Fruit fly (Drosophila melanogaster) S2 (cell line): Measurements from ENCODE around the gene Jarid2.
A peak's percentile ranks its signal among the peaks of the same experiment; 100 is the strongest.

Source experiments
- CG8478 ChIP-seq: fragments of >200 bp; optimal IDR thresholded peaks from 2 replicates; lab custom pipeline; 2018
- CTCF ChIP-seq, 2 experiments: fragments of >200 bp; optimal IDR thresholded peaks; 2 replicates each; lab custom pipeline; 2018

The Jarid2 gene

DNA sequence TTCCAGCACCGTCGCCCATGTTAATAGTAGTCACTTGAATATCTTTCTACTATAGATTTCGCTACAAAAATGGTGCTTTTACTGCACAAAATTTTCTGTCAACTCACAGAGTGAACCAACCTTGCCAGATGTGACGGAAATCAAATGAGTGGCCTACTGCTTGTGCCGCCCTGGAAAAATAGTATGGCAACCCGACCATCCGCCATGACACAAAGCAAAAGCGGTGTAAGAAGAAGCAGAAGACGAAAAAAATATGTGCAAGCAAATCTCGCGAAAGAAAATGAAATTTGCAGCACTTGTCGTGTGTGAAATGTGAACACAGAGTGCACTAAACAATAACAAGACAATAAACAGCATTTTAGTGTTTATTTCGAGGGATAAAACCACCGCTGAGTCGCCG is at the start of gene Jarid2, which contains the start of gene Uch-L5:
Gene Jarid2 (plus strand): TSS at position 210 of the 400 bp plus-strand sequence.
Gene Uch-L5 (minus strand): TSS at position 137 of the 400 bp plus-strand sequence.
- TF ChIP-seq CTCF (optimal IDR thresholded peaks at IDR 0.05; lab: Kevin White, UChicago) (peak; percentile 11 to 47), CG8478 (lab: Kevin White, UChicago) (no peak)

DNA sequence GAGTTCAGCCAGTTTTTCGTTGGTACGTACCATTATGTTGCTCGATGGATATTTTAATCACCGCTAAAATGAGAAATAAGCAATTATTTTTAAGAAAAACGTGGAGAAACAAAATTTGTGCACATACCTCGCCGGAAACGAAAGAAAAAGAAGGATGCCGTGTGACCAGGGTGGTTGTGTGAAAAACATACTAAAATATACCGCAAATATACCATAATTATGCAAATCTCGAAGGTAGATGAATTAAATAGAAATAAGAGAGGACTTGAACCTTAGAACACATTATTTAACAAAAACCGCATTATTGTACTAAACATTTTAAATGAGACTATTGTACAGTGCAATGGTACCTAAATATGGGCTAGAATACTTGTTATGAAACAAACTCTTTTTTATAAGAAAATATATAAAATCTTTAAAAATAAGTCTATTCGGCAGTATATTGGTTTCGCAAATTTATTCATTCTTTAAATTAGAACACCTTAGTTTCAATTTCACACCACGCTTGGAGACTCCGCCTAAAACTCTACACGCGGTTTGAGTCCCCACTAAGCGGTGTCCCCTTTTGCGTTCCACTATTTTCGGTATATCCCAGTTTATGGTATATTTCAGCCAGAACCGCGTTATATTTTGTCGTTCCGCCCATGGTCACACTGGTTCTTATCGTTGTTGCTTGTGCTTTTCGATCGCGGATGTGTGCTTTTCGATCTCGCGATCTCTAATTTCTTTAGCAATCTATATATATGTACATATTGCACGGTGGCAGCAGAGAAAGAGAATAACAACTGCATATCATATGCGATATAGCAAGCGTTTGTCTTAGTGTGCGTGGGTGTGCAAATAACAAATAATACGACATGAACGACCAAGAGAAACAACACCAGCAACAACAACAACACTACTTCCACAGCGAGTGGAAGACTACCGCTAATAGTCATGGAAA is 46.9 kb upstream of the Jarid2 start, which contains the start of the genes RpS17 and MTF-1:
Gene RpS17 (minus strand): TSS at position 157 of the 943 bp plus-strand sequence.
Gene MTF-1 (plus strand): TSS at position 648 of the 943 bp plus-strand sequence.
- no peak for TF ChIP-seq CG8478 (lab: Kevin White, UChicago)
- peak; percentile 42 to 64 for TF ChIP-seq CTCF (optimal IDR thresholded peaks at IDR 0.05; lab: Kevin White, UChicago)

DNA sequence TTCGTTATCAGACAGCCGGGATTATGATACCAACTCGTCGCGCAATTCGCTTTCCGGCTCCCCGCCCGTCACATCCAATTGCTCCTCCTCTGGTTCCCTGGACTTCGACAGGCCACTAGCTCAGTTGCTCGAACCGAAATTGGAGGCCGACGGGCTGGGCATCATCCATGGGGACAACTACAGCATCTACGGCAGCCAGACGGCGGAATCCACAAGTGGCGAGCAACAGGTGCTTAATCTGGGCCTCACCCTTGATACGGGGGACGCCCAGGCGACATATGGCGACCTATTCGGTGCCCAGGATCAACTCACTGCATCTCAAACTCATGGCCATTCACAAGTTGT is 46.3 kb upstream of the Jarid2 start:
- TF ChIP-seq CTCF (optimal IDR thresholded peaks at IDR 0.05; lab: Kevin White, UChicago), result no peak
- TF ChIP-seq CG8478 (lab: Kevin White, UChicago), result no peak

dm6 chr3L:9431848-9432623 is 44.8 kb upstream of the Jarid2 start:
- TF ChIP-seq CTCF (optimal IDR thresholded peaks at IDR 0.05; lab: Kevin White, UChicago) (no peak), CG8478 (lab: Kevin White, UChicago) (no peak)

- no peak for TF ChIP-seq CTCF (optimal IDR thresholded peaks at IDR 0.05; lab: Kevin White, UChicago)
- TF ChIP-seq CG8478 (lab: Kevin White, UChicago), result no peak
Measured at dm6 chr3L:9432810-9433587, 43.8 kb upstream of the Jarid2 start.

- no peak for TF ChIP-seq CG8478 (lab: Kevin White, UChicago)
- TF ChIP-seq CTCF (optimal IDR thresholded peaks at IDR 0.05; lab: Kevin White, UChicago), result no peak
Measured at dm6 chr3L:9435315-9435714, 41.5 kb upstream of the Jarid2 start, which contains the start of gene CG42526. CG42526 (minus strand) TSS chr3L:9435399.

dm6 chr3L:9435831-9436230 is 41.0 kb upstream of the Jarid2 start:
- no peak for TF ChIP-seq CTCF (optimal IDR thresholded peaks at IDR 0.05; lab: Kevin White, UChicago)
- TF ChIP-seq CG8478 (lab: Kevin White, UChicago), result no peak

DNA sequence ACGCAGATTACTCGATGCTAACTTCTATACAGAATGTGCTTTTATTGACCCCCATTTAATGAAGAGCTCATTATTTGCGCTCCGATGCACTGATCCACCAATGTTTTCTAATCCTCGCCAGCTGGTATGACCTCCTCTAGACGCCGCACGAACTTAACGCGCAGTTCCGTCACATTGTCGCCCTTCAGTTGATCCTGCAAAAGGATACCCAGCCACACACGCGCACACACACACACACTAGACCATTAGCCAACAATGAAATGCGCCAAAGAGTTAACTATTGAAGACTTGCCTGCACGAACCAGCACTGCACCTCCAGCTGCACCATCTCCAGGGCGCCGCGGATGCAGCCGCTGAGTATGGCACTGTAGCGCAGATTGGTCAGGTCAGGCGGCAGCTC is 38.0 kb upstream of the Jarid2 start:
- TF ChIP-seq CTCF (optimal IDR thresholded peaks at IDR 0.05; lab: Kevin White, UChicago) (no peak), CG8478 (lab: Kevin White, UChicago) (no peak)

DNA sequence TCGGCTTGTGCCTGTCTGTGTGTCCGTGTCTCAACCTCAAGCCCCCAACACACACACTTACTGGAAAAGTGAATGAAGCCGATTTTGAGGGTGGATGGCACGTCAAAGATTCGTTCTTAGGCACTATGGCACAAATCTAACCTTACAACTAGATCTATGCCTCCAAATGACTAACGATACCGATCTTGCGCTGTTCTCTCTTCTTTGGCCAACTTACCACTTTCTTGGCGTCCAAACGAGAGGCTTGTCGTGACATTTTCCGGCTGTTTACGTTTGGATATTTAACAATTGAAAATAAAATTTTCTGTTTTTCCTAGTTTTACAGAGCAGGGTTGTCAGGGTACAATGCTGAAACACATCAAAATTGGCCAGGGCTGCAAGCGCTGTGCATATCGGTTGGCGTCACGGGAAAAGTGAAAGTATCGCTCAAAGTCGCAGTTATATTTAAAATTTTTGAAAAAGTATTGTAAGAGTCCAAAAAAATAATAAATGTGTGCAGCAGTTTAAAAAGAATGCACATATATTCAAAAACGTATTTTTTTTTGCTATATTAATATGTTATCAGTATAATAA is 34.8 kb upstream of the Jarid2 start, which contains the start of the genes Bet3 and Nf-YA:
Gene Bet3 (minus strand): TSS at position 361 of the 573 bp plus-strand sequence.
Gene Nf-YA (minus strand): TSS at position 361 of the 573 bp plus-strand sequence.
- TF ChIP-seq CTCF (optimal IDR thresholded peaks at IDR 0.05; lab: Kevin White, UChicago), result peak in 1 of 2 experiments; percentile 34
- TF ChIP-seq CG8478 (lab: Kevin White, UChicago), result no peak

DNA sequence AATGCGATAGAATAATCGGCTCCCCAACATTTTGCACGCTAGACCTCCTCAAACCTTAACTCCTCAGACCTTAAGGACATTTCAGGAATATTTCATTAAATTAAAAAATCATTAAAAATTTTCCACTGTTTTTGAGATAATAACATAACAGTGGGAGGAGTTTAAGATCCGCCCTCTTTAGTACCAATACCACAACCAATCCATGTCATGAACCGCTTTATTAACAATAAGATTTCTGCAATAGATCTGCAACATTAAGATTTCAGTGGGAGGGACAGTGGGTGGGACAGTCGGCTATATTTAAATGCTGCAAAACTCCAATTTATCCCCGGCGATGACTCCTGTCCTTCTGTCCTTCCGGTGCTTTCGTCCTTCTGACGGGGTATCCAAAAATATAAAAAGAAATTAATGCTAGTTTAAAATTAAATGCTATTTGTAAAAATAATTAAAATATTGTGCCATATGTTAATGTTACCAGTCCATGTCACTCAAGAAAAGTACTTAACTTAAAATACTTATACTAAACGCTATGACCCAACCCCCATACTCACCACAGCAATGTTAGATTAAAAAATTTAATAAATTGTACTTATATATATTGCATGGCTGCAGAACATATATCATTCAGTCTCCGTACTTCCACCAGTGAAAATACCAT is 34.1 kb upstream of the Jarid2 start, which contains the start of gene Srg3:
Gene Srg3 (plus strand): TSS at position 608 of the 658 bp plus-strand sequence.
- TF ChIP-seq CTCF (optimal IDR thresholded peaks at IDR 0.05; lab: Kevin White, UChicago) (peak in 1 of 2 experiments; percentile 16), CG8478 (lab: Kevin White, UChicago) (no peak)

- no peak for TF ChIP-seq CG8478 (lab: Kevin White, UChicago)
- TF ChIP-seq CTCF (optimal IDR thresholded peaks at IDR 0.05; lab: Kevin White, UChicago), result no peak
Measured at dm6 chr3L:9446731-9447238, 30.1 kb upstream of the Jarid2 start, which contains the start of gene CG3529. CG3529 (plus strand) TSS chr3L:9446864.

DNA sequence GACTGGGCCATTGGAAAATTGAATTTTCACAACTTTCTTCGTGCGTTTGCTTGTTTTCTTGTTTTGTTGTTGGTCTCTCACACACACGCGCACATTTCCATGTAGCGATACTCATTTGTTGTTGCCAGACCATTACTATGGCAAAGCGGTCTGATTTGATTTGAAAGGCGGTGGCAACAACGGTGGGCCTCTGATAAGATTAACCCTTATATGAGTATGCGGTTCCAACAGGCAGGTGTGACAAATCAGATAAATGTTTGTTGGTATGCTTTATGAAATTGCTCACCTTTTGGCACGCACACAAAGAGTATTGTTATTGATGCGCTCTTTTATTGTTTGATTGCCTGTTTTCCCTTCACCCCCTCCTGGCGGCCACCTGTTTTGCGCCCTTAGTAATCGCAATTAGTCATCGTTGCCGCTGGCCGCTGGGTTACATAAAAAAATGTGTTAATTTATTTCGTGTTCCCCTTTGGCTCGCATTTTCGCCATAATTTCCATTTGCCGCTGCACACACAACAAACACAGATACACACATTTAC is 29.5 kb upstream of the Jarid2 start:
- TF ChIP-seq CG8478 (lab: Kevin White, UChicago) (no peak), CTCF (optimal IDR thresholded peaks at IDR 0.05; lab: Kevin White, UChicago) (no peak)
